Fruit fly (Drosophila melanogaster) whole organism, prepupa: ENCODE data around the gene Bace.

Experiments
- CG10631 ChIP-seq: fragments of 200-800 bp; sonication (Bioruptor generic); optimal IDR thresholded peaks from 2 replicates; lab custom pipeline; 2016; ENCODE audit warnings: missing biosample characterization, missing genetic modification characterization
- CG10669 ChIP-seq: fragments of 200-800 bp; sonication (Bioruptor generic); optimal IDR thresholded peaks from 3 replicates; lab custom pipeline; 2018; ENCODE audit warnings: missing biosample characterization, mild to moderate bottlenecking, missing genetic modification characterization, moderate library complexity
- CG4318 ChIP-seq: fragments of 200-800 bp; sonication (Bioruptor generic); optimal IDR thresholded peaks from 3 replicates; lab custom pipeline; 2017; ENCODE audit warnings: missing biosample characterization, mild to moderate bottlenecking, missing genetic modification characterization
- CG6792 ChIP-seq: fragments of 200-800 bp; sonication (Bioruptor generic); optimal IDR thresholded peaks from 3 replicates; lab custom pipeline; 2016; ENCODE audit warnings: missing biosample characterization, missing genetic modification characterization
- CG6854 ChIP-seq: fragments of 200-800 bp; sonication (Bioruptor generic); optimal IDR thresholded peaks from 2 replicates; lab custom pipeline; 2017; ENCODE audit warnings: missing biosample characterization, mild to moderate bottlenecking, missing genetic modification characterization
- Sox15 ChIP-seq: fragments of 200-800 bp; sonication (Bioruptor generic); optimal IDR thresholded peaks from 3 replicates; lab custom pipeline; 2016; ENCODE audit warnings: missing biosample characterization, missing genetic modification characterization
- acj6 ChIP-seq: fragments of 200-800 bp; sonication (Bioruptor generic); optimal IDR thresholded peaks from 3 replicates; lab custom pipeline; 2016; ENCODE audit warnings: missing biosample characterization, missing genetic modification characterization
- cyc ChIP-seq: fragments of 200-800 bp; sonication (Bioruptor generic); optimal IDR thresholded peaks from 3 replicates; lab custom pipeline; 2016; ENCODE audit warnings: missing biosample characterization, missing genetic modification characterization
- eg ChIP-seq: fragments of 200-800 bp; sonication (Bioruptor generic); IDR thresholded peaks from 3 replicates; pipeline ENCODE4 v1.3.6; 2022; ENCODE audit warnings: missing biosample characterization, missing genetic modification characterization
- esn ChIP-seq: fragments of 200-800 bp; sonication (Bioruptor generic); optimal IDR thresholded peaks from 2 replicates; lab custom pipeline; 2016; ENCODE audit warnings: missing biosample characterization, mild to moderate bottlenecking, missing genetic modification characterization, moderate library complexity
- fd85E ChIP-seq: fragments of 200-800 bp; sonication (Bioruptor generic); optimal IDR thresholded peaks from 3 replicates; lab custom pipeline; 2016; ENCODE audit warnings: missing biosample characterization, missing genetic modification characterization

DNA sequence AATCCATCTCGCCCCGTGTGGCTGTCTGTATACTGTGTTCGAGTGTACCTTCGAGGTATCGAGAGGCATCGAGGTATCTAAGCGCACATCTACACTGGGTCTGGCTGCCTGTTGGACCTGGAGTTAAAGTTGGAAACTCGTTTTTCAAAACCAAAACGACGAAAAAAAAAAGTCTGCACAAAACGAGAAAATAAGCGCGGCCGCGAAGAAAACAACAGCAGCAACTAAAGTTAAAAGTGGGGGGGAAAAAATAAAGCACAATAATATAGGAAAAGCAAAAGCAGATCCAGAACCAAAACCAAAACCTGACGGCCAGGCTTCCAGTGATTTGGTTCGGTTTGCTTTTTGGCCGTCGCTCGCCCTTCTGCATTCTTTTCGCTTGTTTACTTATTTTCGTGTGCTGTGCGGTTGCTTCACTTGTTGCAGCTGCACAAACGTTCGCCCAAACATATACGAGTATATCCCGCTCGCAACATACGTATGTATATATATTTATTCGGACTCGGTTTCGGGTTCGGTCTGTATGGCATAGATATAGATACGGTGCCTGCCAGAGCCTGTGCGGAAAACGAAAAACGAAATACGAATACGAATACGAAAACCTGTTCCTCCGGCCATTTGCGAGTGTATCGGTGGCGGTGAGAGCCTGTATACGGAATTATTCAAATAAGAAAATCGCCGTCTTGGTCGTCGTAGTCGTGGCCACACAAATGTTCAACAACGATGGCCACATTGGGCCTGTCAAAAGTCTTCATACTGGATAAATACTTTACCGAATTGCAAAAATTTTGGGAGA lies 17.0 kb downstream of the Bace start:
- peak; percentile 28 for TF ChIP-seq esn
- TF ChIP-seq Sox15 (GFP tag; lab: Kevin White, UChicago), result no peak
- TF ChIP-seq CG6854, result peak; percentile 93
- peak; percentile 89 for TF ChIP-seq eg
- TF ChIP-seq cyc, result no peak
- TF ChIP-seq fd85E (GFP tag; lab: Kevin White, UChicago), result peak; percentile 38
- TF ChIP-seq acj6 (GFP tag; lab: Kevin White, UChicago), result no peak
- TF ChIP-seq CG10669 (GFP tag; lab: Kevin White, UChicago), result peak; percentile 86
- peak; percentile 59 for TF ChIP-seq CG6792 (GFP tag; lab: Kevin White, UChicago)
- no peak for TF ChIP-seq CG4318
- TF ChIP-seq CG10631, result peak; percentile 23
